Fruit fly (Drosophila melanogaster) whole organism, wandering third instar larva: ENCODE measurements around the gene CG17134.

Experiments used
- CG32264 ChIP-seq: fragments of 200-800 bp; sonication (Bioruptor generic); optimal IDR thresholded peaks from 2 replicates; lab custom pipeline; 2016; ENCODE audit warnings: missing biosample characterization, missing genetic modification characterization
- CG9705 ChIP-seq: fragments of 200-800 bp; sonication (Bioruptor generic); optimal IDR thresholded peaks from 2 replicates; lab custom pipeline; 2018; ENCODE audit warnings: missing biosample characterization, mild to moderate bottlenecking, missing genetic modification characterization
- HLH106 ChIP-seq: fragments of 200-800 bp; optimal IDR thresholded peaks from 3 replicates; lab custom pipeline; 2019; ENCODE audit warnings: missing biosample characterization, mild to moderate bottlenecking, missing genetic modification characterization, moderate library complexity
- Jra ChIP-seq: sonication (Bioruptor generic); optimal IDR thresholded peaks from 2 replicates; lab custom pipeline; 2016; ENCODE audit warnings: missing biosample characterization, missing genetic modification characterization
- Mio ChIP-seq: sonication (Bioruptor generic); optimal IDR thresholded peaks from 2 replicates; lab custom pipeline; 2016; ENCODE audit warnings: missing biosample characterization, missing genetic modification characterization
- OdsH ChIP-seq: fragments of 200-800 bp; sonication (Bioruptor generic); optimal IDR thresholded peaks from 2 replicates; lab custom pipeline; 2016; ENCODE audit warnings: missing biosample characterization, mild to moderate bottlenecking, missing genetic modification characterization
- Rel ChIP-seq, 2 experiments: fragments of 200-800 bp; sonication (Bioruptor generic) in 1 of 2; optimal IDR thresholded peaks; 2 replicates in 1 of 2; 3 replicates in 1 of 2; lab custom pipeline; 2016 to 2019; ENCODE audit warnings: mild to moderate bottlenecking in 2 of 2, missing biosample characterization in 2 of 2, missing genetic modification characterization in 2 of 2, moderate library complexity in 1 of 2
- Sp1 ChIP-seq: fragments of 200-800 bp; sonication (Bioruptor generic); optimal IDR thresholded peaks from 3 replicates; lab custom pipeline; 2019; ENCODE audit warnings: missing biosample characterization, mild to moderate bottlenecking, missing genetic modification characterization, moderate library complexity
- dmrt93B ChIP-seq: fragments of 200-800 bp; sonication (Bioruptor generic); optimal IDR thresholded peaks from 2 replicates; lab custom pipeline; 2018; ENCODE audit warnings: missing biosample characterization, mild to moderate bottlenecking, missing genetic modification characterization
- foxo ChIP-seq, 2 experiments: fragments of 200-800 bp; sonication (Bioruptor generic); optimal IDR thresholded peaks; 2 replicates in 1 of 2; 3 replicates in 1 of 2; lab custom pipeline; 2016 to 2017; ENCODE audit warnings: missing biosample characterization in 2 of 2, missing genetic modification characterization in 2 of 2
- fru ChIP-seq: fragments of 200-800 bp; sonication (Bioruptor generic); optimal IDR thresholded peaks from 3 replicates; lab custom pipeline; 2016; ENCODE audit warnings: missing biosample characterization, mild to moderate bottlenecking, missing genetic modification characterization
- h ChIP-seq: fragments of 200-800 bp; sonication (Bioruptor generic); optimal IDR thresholded peaks from 3 replicates; lab custom pipeline; 2016; ENCODE audit warnings: missing biosample characterization, mild to moderate bottlenecking, missing genetic modification characterization
- jim ChIP-seq: fragments of 175-275, 200-325 bp; sonication (Bioruptor generic); optimal IDR thresholded peaks from 2 replicates; lab custom pipeline; 2016; ENCODE audit warnings: missing biosample characterization, mild to moderate bottlenecking, missing genetic modification characterization
- pan ChIP-seq: fragments of >200 bp; optimal IDR thresholded peaks from 2 replicates; lab custom pipeline; 2017
- psq ChIP-seq: fragments of 200-800 bp; sonication (Bioruptor generic); optimal IDR thresholded peaks from 3 replicates; lab custom pipeline; 2017; ENCODE audit warnings: missing biosample characterization, mild to moderate bottlenecking, missing genetic modification characterization, moderate library complexity
- rgr ChIP-seq: fragments of 200-800 bp; sonication (Bioruptor generic); optimal IDR thresholded peaks from 3 replicates; lab custom pipeline; 2016; ENCODE audit warnings: missing biosample characterization, mild to moderate bottlenecking, missing genetic modification characterization
- sage ChIP-seq: fragments of 200-800 bp; sonication (Bioruptor generic); optimal IDR thresholded peaks from 2 replicates; lab custom pipeline; 2016; ENCODE audit warnings: missing biosample characterization, mild to moderate bottlenecking, missing genetic modification characterization
- woc ChIP-seq: sonication (Bioruptor generic); optimal IDR thresholded peaks from 2 replicates; lab custom pipeline; 2016; ENCODE audit warnings: missing biosample characterization, mild to moderate bottlenecking, missing genetic modification characterization

Gene CG17134

DNA sequence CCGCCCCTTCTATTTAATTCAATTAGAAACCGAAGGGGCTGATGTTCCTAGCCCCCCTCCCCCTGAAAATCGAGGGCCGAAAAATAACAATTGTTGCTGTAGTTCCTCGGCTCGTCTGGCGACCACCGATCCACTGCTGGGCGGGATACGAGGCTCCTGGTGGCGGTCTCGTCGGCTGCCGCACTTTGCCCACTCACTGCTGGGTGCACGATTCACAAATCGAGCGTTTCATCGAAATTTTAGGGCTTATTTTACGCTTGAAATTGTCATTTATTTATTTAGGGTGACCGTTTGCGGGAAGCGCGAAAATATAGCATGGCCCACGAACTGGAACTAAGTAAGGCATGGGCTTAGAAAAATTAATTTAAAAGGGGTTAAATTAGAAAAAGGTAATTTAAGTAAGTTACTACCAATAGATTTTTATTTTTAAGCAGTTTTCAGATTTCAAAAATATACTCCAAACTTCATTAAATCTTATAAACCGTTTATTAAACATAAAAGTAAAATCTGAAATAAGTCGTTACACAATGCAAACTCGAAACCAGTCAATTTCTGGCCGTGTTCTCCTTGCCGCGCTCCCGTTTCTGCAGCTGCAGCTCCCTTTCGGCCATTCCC, 35.9 kb downstream of the CG17134 start, which contains the start of gene Dnz1 (continued):
- TF ChIP-seq CG32264 (GFP tag; lab: Kevin White, UChicago), result no peak

DNA sequence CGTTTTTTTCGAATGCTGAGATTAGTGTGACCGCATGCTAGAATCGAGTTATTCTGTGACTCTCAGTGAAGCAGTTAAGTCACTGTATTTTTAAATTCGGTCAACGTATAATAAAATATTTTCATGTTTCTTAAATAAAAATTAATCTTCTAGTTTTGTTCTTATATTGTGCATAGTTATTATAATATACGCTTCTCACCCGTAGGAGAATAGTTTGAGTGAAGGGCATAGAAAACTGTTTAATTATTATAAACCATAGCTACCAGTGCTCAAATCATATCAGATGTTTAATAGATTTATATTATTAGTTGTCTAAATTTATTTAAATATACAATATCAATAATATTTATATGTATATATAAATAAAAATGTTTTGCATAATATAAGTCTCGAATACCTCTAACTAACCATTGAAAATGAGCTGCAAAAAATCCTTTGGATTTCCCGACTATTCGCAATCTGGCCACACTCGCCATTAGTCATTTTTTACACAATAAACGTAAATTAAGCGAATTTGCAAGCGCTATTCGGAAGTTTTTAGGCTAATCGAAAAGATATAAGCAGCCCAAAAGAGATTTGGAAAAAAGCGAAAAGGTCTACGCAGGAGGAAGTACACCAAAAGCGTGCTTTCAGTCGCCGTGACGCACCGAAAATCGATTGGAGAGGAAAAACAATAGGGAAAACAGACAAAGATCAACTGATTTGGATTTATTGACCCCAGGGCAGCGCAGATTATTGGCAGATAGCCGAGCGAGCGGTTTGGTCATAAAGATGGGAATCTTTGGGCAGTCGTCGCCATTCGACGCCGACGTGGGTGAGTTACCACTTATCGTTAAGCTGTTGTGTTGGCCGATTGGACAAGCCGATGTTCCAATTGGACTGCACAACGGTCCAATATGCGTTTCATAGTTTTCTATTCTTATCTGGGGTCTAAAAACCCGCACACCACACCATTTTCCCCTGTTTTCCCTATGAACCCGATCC, 37.9 kb downstream of the CG17134 start, which contains the start of the genes aurB and Stam:
Gene aurB, minus strand, starts transcription at position 31 of the 984 bp plus-strand sequence.
Gene Stam, plus strand, starts transcription at position 473 of the 984 bp plus-strand sequence.
- TF ChIP-seq Mio, result no peak
- TF ChIP-seq pan (lab: Kevin White, UChicago), result no peak
- TF ChIP-seq OdsH (GFP tag; lab: Kevin White, UChicago), result peak; percentile 1
- TF ChIP-seq woc (GFP tag; lab: Kevin White, UChicago), result peak; percentile 26
- peak in 1 of 2 experiments; percentile 39 for TF ChIP-seq foxo (GFP tag; optimal IDR thresholded peaks at IDR 0.05; lab: Kevin White, UChicago)
- no peak for TF ChIP-seq jim (GFP tag; lab: Kevin White, UChicago)
- peak; percentile 19 for TF ChIP-seq h
- peak; percentile 36 for TF ChIP-seq psq (GFP tag; lab: Kevin White, UChicago)
- peak; percentile 32 for TF ChIP-seq rgr (GFP tag; lab: Kevin White, UChicago)
- peak; percentile 60 for TF ChIP-seq HLH106 (tag; lab: Kevin White, UChicago)
- no peak for TF ChIP-seq Rel (GFP tag; optimal IDR thresholded peaks at IDR 0.05; lab: Kevin White, UChicago)
- TF ChIP-seq Rel (tag; optimal IDR thresholded peaks at IDR 0.05; lab: Kevin White, UChicago), result peak; percentile 20
- peak; percentile 57 for TF ChIP-seq Sp1 (GFP tag; lab: Kevin White, UChicago)

DNA sequence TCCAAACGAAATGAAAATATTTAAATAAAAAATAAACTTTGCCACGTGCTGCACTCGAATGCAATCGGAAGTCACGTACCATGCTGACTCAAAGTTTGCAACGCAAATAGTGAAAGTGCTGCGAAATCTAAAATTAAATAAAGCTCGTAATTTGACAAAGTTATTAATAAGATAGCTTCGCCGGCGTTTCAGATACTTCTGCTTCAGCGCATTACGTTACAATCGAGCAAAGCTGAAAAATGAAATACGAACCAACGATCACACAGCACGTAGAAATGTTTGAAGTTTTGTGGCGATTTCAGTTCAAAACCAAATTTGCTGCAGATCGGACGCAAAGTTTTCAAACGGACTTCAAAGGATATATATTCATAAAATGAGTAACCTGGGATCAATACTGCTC, 49.4 kb downstream of the CG17134 start, which contains the start of gene CG12517:
Gene CG12517, plus strand, starts transcription at position 301 of the 400 bp plus-strand sequence.
- no peak for TF ChIP-seq CG9705 (GFP tag; lab: Kevin White, UChicago)
- no peak for TF ChIP-seq sage (GFP tag; lab: Kevin White, UChicago)
- TF ChIP-seq dmrt93B (GFP tag; lab: Kevin White, UChicago), result no peak
- TF ChIP-seq Jra (GFP tag; lab: Kevin White, UChicago), result no peak
- no peak for TF ChIP-seq fru (GFP tag; lab: Kevin White, UChicago)
- TF ChIP-seq foxo (GFP tag; optimal IDR thresholded peaks at IDR 0.05; lab: Kevin White, UChicago), result no peak
- TF ChIP-seq, all 38 proteins: peak for 0
